Worm (Caenorhabditis elegans): ENCODE results near the gene ent-5.

ent-5 gene

ce11 chrX:4682616-4683015, 33.6 kb upstream of the ent-5 start, which contains the start of gene K02G10.15:
TSS of gene K02G10.15 (minus strand) at chrX:4682716.
- TF ChIP-seq hpl-2 (GFP tag; optimal IDR thresholded peaks at IDR 0.05) (no peak), isw-1 (GFP tag; IDR thresholded peaks at IDR 0.05) (no peak), lin-15B (tag; optimal IDR thresholded peaks at IDR 0.05) (no peak), lir-3 (tag; optimal IDR thresholded peaks at IDR 0.05; ENCODE audit: poor library complexity) (no peak), fkh-10 (GFP tag; optimal IDR thresholded peaks at IDR 0.05) (no peak), ets-5 (GFP tag; IDR thresholded peaks at IDR 0.05) (no peak), ceh-82 (tag; optimal IDR thresholded peaks at IDR 0.05) (no peak), ztf-4 (tag; optimal IDR thresholded peaks at IDR 0.05) (no peak), irx-1 (tag; optimal IDR thresholded peaks at IDR 0.05) (no peak), zip-4 (GFP tag; optimal IDR thresholded peaks at IDR 0.05) (no peak), ceh-8 (GFP tag; optimal IDR thresholded peaks at IDR 0.05) (no peak), nhr-20 (tag; optimal IDR thresholded peaks at IDR 0.05) (no peak), nhr-84 (tag; optimal IDR thresholded peaks at IDR 0.05) (no peak), unc-86 (tag; optimal IDR thresholded peaks at IDR 0.05) (no peak), egl-13 (tag; optimal IDR thresholded peaks at IDR 0.05) (no peak), ceh-90 (tag; optimal IDR thresholded peaks at IDR 0.05) (no peak), pag-3 (tag; optimal IDR thresholded peaks at IDR 0.05; ENCODE audit: borderline replicate concordance, insufficient read depth) (no peak), Y116A8C.19 (tag; optimal IDR thresholded peaks at IDR 0.05; ENCODE audit: borderline replicate concordance) (no peak)

ce11 chrX:4678029-4678428, 29.0 kb upstream of the ent-5 start, which contains the start of gene flp-11:
TSS of gene flp-11 (minus strand) at chrX:4678129.
- TF ChIP-seq nhr-12 (tag; optimal IDR thresholded peaks at IDR 0.05) = no peak
- TF ChIP-seq efl-3 (GFP tag; optimal IDR thresholded peaks at IDR 0.05) = no peak
- TF ChIP-seq unc-130 (tag; optimal IDR thresholded peaks at IDR 0.05) = no peak
- no peak for TF ChIP-seq nhr-85 (tag)
- no peak for TF ChIP-seq efl-1 (optimal IDR thresholded peaks at IDR 0.05)
- no peak for TF ChIP-seq efl-1 (GFP tag; optimal IDR thresholded peaks at IDR 0.05 in 1 of 2)
- TF ChIP-seq nhr-19 (GFP tag; conservative IDR thresholded peaks at IDR 0.05) = no peak
- no peak for TF ChIP-seq fkh-4 (tag; optimal IDR thresholded peaks at IDR 0.05; ENCODE audit: borderline replicate concordance)
- TF ChIP-seq fos-1 (tag; optimal IDR thresholded peaks at IDR 0.05) = no peak
- no peak for TF ChIP-seq isw-1 (GFP tag; IDR thresholded peaks at IDR 0.05)
- no peak for TF ChIP-seq ceh-90 (tag; optimal IDR thresholded peaks at IDR 0.05)
- no peak for TF ChIP-seq nhr-90 (tag; optimal IDR thresholded peaks at IDR 0.05; ENCODE audit: poor library complexity)
- no peak for TF ChIP-seq mep-1 (tag; optimal IDR thresholded peaks at IDR 0.05)
- TF ChIP-seq lin-15B (tag; optimal IDR thresholded peaks at IDR 0.05) = no peak
- no peak for TF ChIP-seq vab-15 (tag; optimal IDR thresholded peaks at IDR 0.05)

- TF ChIP-seq lin-15B (tag; optimal IDR thresholded peaks at IDR 0.05) (no peak), efl-1 (optimal IDR thresholded peaks at IDR 0.05) (no peak), efl-1 (GFP tag; optimal IDR thresholded peaks at IDR 0.05 in 1 of 2) (no peak), nhr-19 (GFP tag; conservative IDR thresholded peaks at IDR 0.05) (no peak), alr-1 (tag; optimal IDR thresholded peaks at IDR 0.05; ENCODE audit: borderline replicate concordance) (no peak), fkh-10 (GFP tag; optimal IDR thresholded peaks at IDR 0.05) (no peak), sptf-1 (tag; optimal IDR thresholded peaks at IDR 0.05) (no peak), hlh-4 (tag; optimal IDR thresholded peaks at IDR 0.05) (no peak), nhr-77 (tag; optimal IDR thresholded peaks at IDR 0.05) (no peak), ztf-4 (tag; optimal IDR thresholded peaks at IDR 0.05) (no peak), unc-62 (GFP tag; optimal IDR thresholded peaks at IDR 0.05) (no peak), aha-1 (tag; optimal IDR thresholded peaks at IDR 0.05) (no peak), blmp-1 (tag; optimal IDR thresholded peaks at IDR 0.05) (no peak), sup-37 (GFP tag; optimal IDR thresholded peaks at IDR 0.05) (no peak), ceh-82 (tag; optimal IDR thresholded peaks at IDR 0.05) (no peak), elt-3 (tag; optimal IDR thresholded peaks at IDR 0.05) (no peak), ceh-8 (GFP tag; optimal IDR thresholded peaks at IDR 0.05) (no peak), snu-23 (GFP tag; optimal IDR thresholded peaks at IDR 0.05) (no peak), ceh-90 (tag; optimal IDR thresholded peaks at IDR 0.05) (no peak)
Observed at ce11 chrX:4676702-4677101, 27.7 kb upstream of the ent-5 start.
